Worm (Caenorhabditis elegans) whole organism, early embryonic: ENCODE measurements around the gene W07A12.8.

Experiments used
- B0310.2 ChIP-seq: sonication (generic microtip); optimal IDR thresholded peaks from 2 replicates; lab custom pipeline; 2016; ENCODE audit warnings: mild to moderate bottlenecking, missing genetic modification characterization, missing compliant biosample characterization
- ama-1 ChIP-seq: fragments of 150-350 bp; optimal IDR thresholded peaks from 2 replicates; lab custom pipeline; 2014
- ceh-13 ChIP-seq: fragments of 200-800 bp; sonication (Bioruptor generic); optimal IDR thresholded peaks from 2 replicates; lab custom pipeline; 2018; ENCODE audit warnings: mild to moderate bottlenecking, missing genetic modification characterization, missing compliant biosample characterization
- flt-1 ChIP-seq: fragments of 200-800 bp; sonication (Bioruptor generic); IDR thresholded peaks from 2 replicates; pipeline ENCODE4 v1.3.6; 2022; ENCODE audit warnings: missing genetic modification characterization, missing compliant biosample characterization
- hmbx-1 ChIP-seq: sonication (generic microtip); optimal IDR thresholded peaks from 2 replicates; lab custom pipeline; 2016; ENCODE audit warnings: mild to moderate bottlenecking, missing genetic modification characterization, missing compliant biosample characterization
- tbx-37 ChIP-seq: fragments of 200-800 bp; sonication (Bioruptor generic); conservative IDR thresholded peaks from 2 replicates; pipeline ENCODE4 v1.3.6; 2022; ENCODE audit warnings: missing genetic modification reagents, missing genetic modification characterization, missing compliant biosample characterization

- no peak for TF ChIP-seq ceh-13 (GFP tag; lab: Kevin White, UChicago)
- no peak for TF ChIP-seq ama-1
- TF ChIP-seq tbx-37 (GFP tag; lab: Robert Waterston, UW): no peak
- no peak for TF ChIP-seq B0310.2 (tag; lab: Kevin White, UChicago)
- no peak for TF ChIP-seq hmbx-1 (tag; lab: Kevin White, UChicago)
- no peak for TF ChIP-seq flt-1
These were observed 21.8 kb downstream of the W07A12.8 start for ce11 chrII:9143795-9144194.
